Fruit fly (Drosophila melanogaster): ENCODE results near the gene Or2a.
A peak's percentile ranks its signal among the peaks of the same experiment; 100 is the strongest.

dm6 chrX:2222181-2222790 is 23.7 kb upstream of the Or2a start, which contains the start of gene Vinc:
- TF ChIP-seq CG13204 (GFP tag; optimal IDR thresholded peaks at IDR 0.05), result no peak
- peak; percentile 79 for TF ChIP-seq CG9948 (tag; optimal IDR thresholded peaks at IDR 0.05)
- TF ChIP-seq CG4496 (GFP tag; IDR thresholded peaks at IDR 0.05), result peak; percentile 84
- TF ChIP-seq CG17806 (tag; optimal IDR thresholded peaks at IDR 0.05), result peak; percentile 86
- peak; percentile 85 for TF ChIP-seq gl (tag; optimal IDR thresholded peaks at IDR 0.05)
- TF ChIP-seq D1 (tag; optimal IDR thresholded peaks at IDR 0.05), result no peak
- TF ChIP-seq EcR (GFP tag; optimal IDR thresholded peaks at IDR 0.05), result peak; percentile 72
- TF ChIP-seq Pif1A (GFP tag; optimal IDR thresholded peaks at IDR 0.05), result peak; percentile 92
- TF ChIP-seq CG32121 (GFP tag; IDR thresholded peaks at IDR 0.05), result peak; percentile 90
- TF ChIP-seq CG15710 (tag; optimal IDR thresholded peaks at IDR 0.05), result peak; percentile 79
- peak; percentile 34; the same call in 1 of the 2 replicates for TF ChIP-seq CG10348 (GFP tag; IDR thresholded peaks at IDR 0.05)
- TF ChIP-seq CG8301 (tag; optimal IDR thresholded peaks at IDR 0.05), result peak; percentile 93
- peak; percentile 80 for TF ChIP-seq CG34367 (tag; optimal IDR thresholded peaks at IDR 0.05)
- peak; percentile 94 for TF ChIP-seq CG14655 (GFP tag; optimal IDR thresholded peaks at IDR 0.05)
